Fruit fly (Drosophila melanogaster): ENCODE data around the gene CG15564.

CG15564 gene

DNA sequence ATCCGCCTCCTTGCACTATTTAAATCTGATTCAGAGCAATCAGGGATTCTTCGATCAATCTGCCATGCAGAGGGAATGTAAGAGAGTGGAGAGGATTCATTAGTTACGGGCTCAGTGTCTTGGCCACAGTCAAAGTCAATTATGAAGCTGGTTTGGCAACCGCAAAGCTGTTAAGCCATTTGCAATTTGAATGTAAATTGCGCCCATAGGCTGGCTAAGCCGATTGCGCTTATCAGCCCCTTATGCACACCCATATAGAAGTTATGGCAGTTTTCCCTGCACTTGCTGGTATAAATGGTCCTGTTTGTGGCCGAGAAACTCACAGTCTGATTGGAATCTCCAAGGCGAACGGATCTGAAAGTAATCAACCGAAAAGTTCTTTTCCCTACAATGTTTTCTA lies 27.1 kb upstream of the CG15564 start, which contains the start of gene CAH5:
CAH5 (plus strand) TSS at position 301 of the 400 bp plus-strand sequence.
- TF ChIP-seq fkh (GFP tag; optimal IDR thresholded peaks at IDR 0.05) (no peak), ss (GFP tag; optimal IDR thresholded peaks at IDR 0.05) (no peak), Met (GFP tag; optimal IDR thresholded peaks at IDR 0.05) (no peak), Hr4 (GFP tag; optimal IDR thresholded peaks at IDR 0.05) (no peak), Sox14 (GFP tag; optimal IDR thresholded peaks at IDR 0.05) (no peak), CG16779 (tag; optimal IDR thresholded peaks at IDR 0.05) (no peak), CG34406 (GFP tag; optimal IDR thresholded peaks at IDR 0.05) (no peak)

DNA sequence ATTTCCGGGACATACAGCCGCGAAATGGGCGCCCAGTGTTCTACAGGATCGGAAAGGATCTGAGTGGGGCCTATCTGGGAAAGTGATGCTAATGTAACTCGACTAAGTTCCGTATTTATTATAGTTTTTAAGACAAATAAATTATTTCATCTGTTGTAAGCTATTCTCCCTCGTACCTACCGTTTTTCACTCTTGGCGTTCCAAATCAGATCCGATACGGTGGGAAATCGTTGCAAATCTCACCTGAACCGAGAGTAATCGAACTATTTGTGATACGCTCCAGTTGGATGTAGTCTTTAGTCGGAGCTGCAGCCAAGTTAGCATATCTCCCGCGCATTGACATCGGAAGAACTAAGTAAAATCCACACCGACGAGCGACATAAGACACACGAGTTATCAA lies 24.8 kb upstream of the CG15564 start, which contains the start of gene CAH16:
CAH16 (plus strand) TSS at position 301 of the 400 bp plus-strand sequence.
- TF ChIP-seq Eip78C (GFP tag) (no peak), topi (GFP tag; optimal IDR thresholded peaks at IDR 0.05) (no peak), CG31627 (GFP tag; optimal IDR thresholded peaks at IDR 0.05) (no peak), CG10631 (GFP tag; optimal IDR thresholded peaks at IDR 0.05) (no peak), CG3032 (tag; optimal IDR thresholded peaks at IDR 0.05) (no peak), Hr4 (GFP tag; optimal IDR thresholded peaks at IDR 0.05) (no peak), CG15336 (GFP tag; IDR thresholded peaks at IDR 0.05) (no peak), CG6276 (GFP tag; optimal IDR thresholded peaks at IDR 0.05) (no peak)

DNA sequence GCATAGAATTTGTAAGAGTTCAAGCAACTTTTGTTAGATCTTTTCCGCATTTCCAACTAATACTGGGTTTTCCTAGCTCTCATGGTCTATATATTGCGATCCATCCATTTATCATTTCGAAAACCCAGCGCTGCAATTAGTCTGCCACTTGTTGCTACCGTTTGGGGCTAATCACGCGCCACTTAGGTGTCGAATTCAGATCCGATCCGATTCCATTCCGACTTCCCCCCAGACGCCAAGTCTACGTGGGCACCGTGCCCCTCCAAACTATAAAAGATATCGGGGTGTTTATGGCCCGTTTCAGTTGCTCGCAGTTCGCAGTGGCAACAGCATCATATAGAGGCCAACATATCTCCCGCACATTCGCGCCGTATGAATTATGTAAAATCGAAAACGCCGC lies 22.1 kb upstream of the CG15564 start, which contains the start of gene CAH6:
CAH6 (plus strand) TSS at position 301 of the 400 bp plus-strand sequence.
- no peak for TF ChIP-seq Eip78C (GFP tag)
- no peak for TF ChIP-seq CG11294 (GFP tag; IDR thresholded peaks at IDR 0.05)
- no peak for TF ChIP-seq CG8319 (GFP tag; optimal IDR thresholded peaks at IDR 0.05)
- no peak for TF ChIP-seq CG11762 (GFP tag; optimal IDR thresholded peaks at IDR 0.05; ENCODE audit: insufficient read depth)
- TF ChIP-seq CG11902 (GFP tag; optimal IDR thresholded peaks at IDR 0.05), result no peak
- TF ChIP-seq ss (GFP tag; optimal IDR thresholded peaks at IDR 0.05), result no peak
- no peak for TF ChIP-seq OdsH (GFP tag; optimal IDR thresholded peaks at IDR 0.05)
- TF ChIP-seq pdm3 (GFP tag; optimal IDR thresholded peaks at IDR 0.05), result no peak
- TF ChIP-seq Hr4 (GFP tag; optimal IDR thresholded peaks at IDR 0.05), result no peak
- TF ChIP-seq net (GFP tag; optimal IDR thresholded peaks at IDR 0.05), result no peak
- no peak for TF ChIP-seq Lpt (GFP tag; optimal IDR thresholded peaks at IDR 0.05)
- no peak for TF ChIP-seq Blimp-1 (GFP tag; optimal IDR thresholded peaks at IDR 0.05)
- TF ChIP-seq fd85E (GFP tag; optimal IDR thresholded peaks at IDR 0.05), result no peak
- no peak for TF ChIP-seq CG8632 (GFP tag; optimal IDR thresholded peaks at IDR 0.05)
- TF ChIP-seq salr (GFP tag; optimal IDR thresholded peaks at IDR 0.05), result no peak
- TF ChIP-seq CG6792 (GFP tag; optimal IDR thresholded peaks at IDR 0.05), result no peak
- no peak for TF ChIP-seq CG6854 (GFP tag; optimal IDR thresholded peaks at IDR 0.05)
- no peak for TF ChIP-seq Smox (GFP tag; optimal IDR thresholded peaks at IDR 0.05)
- no peak for TF ChIP-seq CG8119 (GFP tag; IDR thresholded peaks at IDR 0.05)
- no peak for TF ChIP-seq CG9139 (GFP tag; optimal IDR thresholded peaks at IDR 0.05)

DNA sequence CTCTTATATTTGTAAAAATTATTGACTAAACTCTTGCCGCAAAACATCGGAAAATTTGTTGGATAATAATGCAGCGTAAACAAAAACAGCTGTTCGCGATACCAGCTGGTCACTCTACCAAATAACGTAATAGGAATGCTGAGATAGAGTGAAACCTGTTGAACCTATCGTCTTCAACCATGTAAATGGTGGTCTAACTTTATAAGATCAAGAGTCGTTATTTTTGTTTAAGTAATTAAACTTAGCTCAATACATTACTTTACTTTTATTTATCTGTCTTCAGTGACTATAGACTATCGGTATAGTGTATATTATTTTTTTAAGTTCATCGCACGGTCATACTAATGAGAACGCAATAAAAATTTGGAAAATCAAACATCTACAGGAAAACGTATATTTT lies 19.6 kb upstream of the CG15564 start, which contains the start of the genes CG1750 and spn-F:
CG1750 (minus strand) TSS at position 93 of the 400 bp plus-strand sequence.
spn-F (plus strand) TSS at position 320 of the 400 bp plus-strand sequence.
- TF ChIP-seq CG10631 (GFP tag; optimal IDR thresholded peaks at IDR 0.05), result no peak
- no peak for TF ChIP-seq CG6276 (GFP tag; optimal IDR thresholded peaks at IDR 0.05)
- TF ChIP-seq Met (GFP tag; optimal IDR thresholded peaks at IDR 0.05), result no peak
- TF ChIP-seq CG15336 (GFP tag; IDR thresholded peaks at IDR 0.05), result no peak
- TF ChIP-seq CG11762 (GFP tag; optimal IDR thresholded peaks at IDR 0.05; ENCODE audit: insufficient read depth), result no peak
- no peak for TF ChIP-seq eg (GFP tag; IDR thresholded peaks at IDR 0.05)
- no peak for TF ChIP-seq Hr39 (GFP tag; optimal IDR thresholded peaks at IDR 0.05)
- TF ChIP-seq Smox (GFP tag; optimal IDR thresholded peaks at IDR 0.05), result no peak
- peak; percentile 85 for TF ChIP-seq vri (GFP tag; optimal IDR thresholded peaks at IDR 0.05)
- TF ChIP-seq CG1621 (tag; optimal IDR thresholded peaks at IDR 0.05), result no peak
- no peak for TF ChIP-seq CG11902 (GFP tag; optimal IDR thresholded peaks at IDR 0.05)
- no peak for TF ChIP-seq Gug (GFP tag; IDR thresholded peaks at IDR 0.05)
- no peak for TF ChIP-seq CG8319 (GFP tag; optimal IDR thresholded peaks at IDR 0.05)
- no peak for TF ChIP-seq CG6163 (GFP tag; IDR thresholded peaks at IDR 0.05)
- no peak for TF ChIP-seq CG10669 (GFP tag; optimal IDR thresholded peaks at IDR 0.05)
- no peak for TF ChIP-seq acj6 (GFP tag; optimal IDR thresholded peaks at IDR 0.05)
- TF ChIP-seq Lpt (GFP tag; optimal IDR thresholded peaks at IDR 0.05), result no peak
- peak; percentile 84 for TF ChIP-seq fkh (GFP tag; optimal IDR thresholded peaks at IDR 0.05)

Measured in whole organism, prepupa.